Fruit fly (Drosophila melanogaster) whole organism, wandering third instar larva: Measurements from ENCODE around the gene nenya.
"Not testable (repeated sequence)": the region's sequence is repeated elsewhere in the genome, so short reads cannot be mapped to it uniquely, and the experiment has no call there.

Experiments
- CG9705 ChIP-seq: fragments of 200-800 bp; sonication (Bioruptor generic); optimal IDR thresholded peaks from 2 replicates; lab custom pipeline; 2018; ENCODE audit warnings: missing biosample characterization, mild to moderate bottlenecking, missing genetic modification characterization
- CrebA ChIP-seq: fragments of 200-800 bp; sonication (Bioruptor generic); optimal IDR thresholded peaks from 2 replicates; lab custom pipeline; 2016; ENCODE audit warnings: missing biosample characterization, mild to moderate bottlenecking, missing genetic modification characterization, borderline replicate concordance
- Hr78 ChIP-seq: fragments of >200 bp; optimal IDR thresholded peaks from 2 replicates; lab custom pipeline; 2017; ENCODE audit warnings: missing biosample characterization, missing genetic modification characterization
- Jra ChIP-seq: sonication (Bioruptor generic); optimal IDR thresholded peaks from 2 replicates; lab custom pipeline; 2016; ENCODE audit warnings: missing biosample characterization, missing genetic modification characterization
- Myc ChIP-seq: fragments of >200 bp; optimal IDR thresholded peaks from 2 replicates; lab custom pipeline; 2017
- brk ChIP-seq: fragments of 200-800 bp; sonication (Bioruptor generic); optimal IDR thresholded peaks from 2 replicates; lab custom pipeline; 2016; ENCODE audit warnings: missing biosample characterization, mild to moderate bottlenecking, missing genetic modification characterization
- ey ChIP-seq: fragments of 200-800 bp; sonication (Bioruptor generic); optimal IDR thresholded peaks from 2 replicates; lab custom pipeline; 2016; ENCODE audit warnings: missing biosample characterization, missing genetic modification characterization
- foxo ChIP-seq, 2 experiments: fragments of 200-800 bp; sonication (Bioruptor generic); optimal IDR thresholded peaks; 2 replicates in 1 of 2; 3 replicates in 1 of 2; lab custom pipeline; 2016 to 2017; ENCODE audit warnings: missing biosample characterization in 2 of 2, missing genetic modification characterization in 2 of 2
- h ChIP-seq: fragments of 200-800 bp; sonication (Bioruptor generic); optimal IDR thresholded peaks from 3 replicates; lab custom pipeline; 2016; ENCODE audit warnings: missing biosample characterization, mild to moderate bottlenecking, missing genetic modification characterization

- not testable (repeated sequence) for TF ChIP-seq ey (GFP tag; lab: Kevin White, UChicago); h (GFP tag; lab: Kevin White, UChicago); CG9705 (GFP tag; lab: Kevin White, UChicago); foxo (GFP tag; optimal IDR thresholded peaks at IDR 0.05; lab: Kevin White, UChicago); CrebA; Hr78; Jra (GFP tag; lab: Kevin White, UChicago); Myc (lab: Kevin White, UChicago); brk (GFP tag; lab: Kevin White, UChicago)
Measured at dm6 chr3R:27963119-27963518, 35.1 kb upstream of the nenya start, which contains the start of the genes CG31131 and CG4849.
